Fruit fly (Drosophila melanogaster) whole organism, prepupa: ENCODE results near the gene axo.

ENCODE experiments used
- Blimp-1 ChIP-seq: fragments of 200-800 bp; sonication (Bioruptor generic); optimal IDR thresholded peaks from 3 replicates; lab custom pipeline; 2017; ENCODE audit warnings: missing biosample characterization, missing genetic modification characterization, mild to moderate bottlenecking, moderate library complexity, missing genetic modification reagents
- CG34406 ChIP-seq: fragments of 200-800 bp; sonication (Bioruptor generic); optimal IDR thresholded peaks from 3 replicates; lab custom pipeline; 2016; ENCODE audit warnings: missing biosample characterization, missing genetic modification characterization
- CG3919 ChIP-seq: fragments of 200-800 bp; sonication (Bioruptor generic); optimal IDR thresholded peaks from 3 replicates; lab custom pipeline; 2016; ENCODE audit warnings: missing biosample characterization, missing genetic modification characterization
- CG6792 ChIP-seq: fragments of 200-800 bp; sonication (Bioruptor generic); optimal IDR thresholded peaks from 3 replicates; lab custom pipeline; 2016; ENCODE audit warnings: missing biosample characterization, missing genetic modification characterization
- CG6808 ChIP-seq: fragments of 200-800 bp; sonication (Bioruptor generic); optimal IDR thresholded peaks from 3 replicates; lab custom pipeline; 2017; ENCODE audit warnings: missing biosample characterization, missing genetic modification characterization, mild to moderate bottlenecking, moderate library complexity, missing genetic modification reagents
- OdsH ChIP-seq: fragments of 200-800 bp; sonication (Bioruptor generic); optimal IDR thresholded peaks from 3 replicates; lab custom pipeline; 2016; ENCODE audit warnings: missing biosample characterization, missing genetic modification characterization
- Sox102F ChIP-seq: fragments of 200-800 bp; sonication (Bioruptor generic); optimal IDR thresholded peaks from 2 replicates; lab custom pipeline; 2016; ENCODE audit warnings: missing biosample characterization, mild to moderate bottlenecking, missing genetic modification characterization
- fd59A ChIP-seq: fragments of 200-800 bp; sonication (Bioruptor generic); optimal IDR thresholded peaks from 2 replicates; lab custom pipeline; 2017; ENCODE audit warnings: missing biosample characterization, mild to moderate bottlenecking, missing genetic modification characterization, missing genetic modification reagents
- pdm3 ChIP-seq: fragments of 200-800 bp; sonication (Bioruptor generic); optimal IDR thresholded peaks from 3 replicates; lab custom pipeline; 2016; ENCODE audit warnings: missing biosample characterization, missing genetic modification characterization
- ss ChIP-seq, 2 experiments: fragments of 200-800 bp; sonication (Bioruptor generic); optimal IDR thresholded peaks; 2 replicates in 1 of 2; 3 replicates in 1 of 2; lab custom pipeline; 2017 to 2018; ENCODE audit warnings: mild to moderate bottlenecking in 2 of 2, missing biosample characterization in 2 of 2, missing genetic modification characterization in 2 of 2, moderate library complexity in 1 of 2
- vri ChIP-seq: fragments of 200-800 bp; sonication (Bioruptor generic); optimal IDR thresholded peaks from 3 replicates; lab custom pipeline; 2016; ENCODE audit warnings: missing biosample characterization, mild to moderate bottlenecking, missing genetic modification characterization

DNA sequence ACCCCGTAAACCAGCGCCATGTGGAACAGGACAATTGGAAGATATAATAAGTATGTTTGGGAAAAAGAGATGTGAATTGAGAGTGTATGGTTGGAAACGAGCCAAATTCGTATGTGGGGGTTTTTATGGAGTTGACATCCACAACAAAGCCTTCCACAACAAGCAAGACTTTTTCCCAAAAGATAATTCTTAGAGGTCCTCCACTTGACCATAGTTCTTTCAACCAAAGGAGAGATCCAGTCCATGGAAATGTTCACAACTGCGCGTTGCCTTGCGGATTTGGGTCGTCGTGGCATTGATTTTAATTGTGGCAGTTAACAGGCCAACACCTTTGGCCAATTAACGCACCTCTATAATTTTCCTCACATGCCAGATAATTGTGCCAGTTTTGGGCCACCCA, 2.9 kb upstream of the axo start, which contains the start of gene CG18418:
- no peak for TF ChIP-seq pdm3 (GFP tag; lab: Kevin White, UChicago)
- no peak for TF ChIP-seq Sox102F
- TF ChIP-seq OdsH (GFP tag; lab: Kevin White, UChicago): no peak
- TF ChIP-seq CG6792 (GFP tag; lab: Kevin White, UChicago): no peak
- no peak for TF ChIP-seq ss (GFP tag; optimal IDR thresholded peaks at IDR 0.05; lab: Kevin White, UChicago)
- TF ChIP-seq CG3919: no peak
- no peak for TF ChIP-seq fd59A (GFP tag; lab: Kevin White, UChicago)
- TF ChIP-seq vri: no peak
- TF ChIP-seq CG34406: no peak
- no peak for TF ChIP-seq Blimp-1 (GFP tag; lab: Kevin White, UChicago)
- TF ChIP-seq CG6808: no peak
